Fruit fly (Drosophila melanogaster) whole organism, embryonic: ENCODE results near the gene LysB.

Experiments
- CG10543 ChIP-seq: fragments of 200-800 bp; sonication (Bioruptor generic); optimal IDR thresholded peaks from 3 replicates; lab custom pipeline; 2017; ENCODE audit warnings: missing biosample characterization, mild to moderate bottlenecking, missing genetic modification characterization, moderate library complexity
- CG12219 ChIP-seq: fragments of 200-800 bp; sonication (Bioruptor generic); optimal IDR thresholded peaks from 3 replicates; lab custom pipeline; 2018; ENCODE audit warnings: missing biosample characterization, mild to moderate bottlenecking, missing genetic modification characterization
- CG12942 ChIP-seq: fragments of 200-800 bp; sonication (Bioruptor generic); optimal IDR thresholded peaks from 3 replicates; lab custom pipeline; 2016; ENCODE audit warnings: missing biosample characterization, missing genetic modification characterization
- CG15514 ChIP-seq: fragments of 200-800 bp; sonication (Bioruptor generic); optimal IDR thresholded peaks from 3 replicates; lab custom pipeline; 2017; ENCODE audit warnings: missing biosample characterization, missing genetic modification characterization, mild to moderate bottlenecking, moderate library complexity, missing genetic modification reagents
- CG18599 ChIP-seq: fragments of 200-800 bp; sonication (Bioruptor generic); optimal IDR thresholded peaks from 3 replicates; lab custom pipeline; 2017; ENCODE audit warnings: missing biosample characterization, missing genetic modification characterization, mild to moderate bottlenecking, moderate library complexity, missing genetic modification reagents
- CG2116 ChIP-seq: fragments of 200-800 bp; sonication (Bioruptor generic); optimal IDR thresholded peaks from 3 replicates; lab custom pipeline; 2018; ENCODE audit warnings: missing biosample characterization, mild to moderate bottlenecking, missing genetic modification characterization
- CG2120 ChIP-seq: fragments of 200-800 bp; sonication (Bioruptor generic); optimal IDR thresholded peaks from 3 replicates; lab custom pipeline; 2016; ENCODE audit warnings: missing biosample characterization, missing genetic modification characterization
- CG2199 ChIP-seq: fragments of 200-800 bp; sonication (Bioruptor generic); IDR thresholded peaks from 3 replicates; pipeline ENCODE4 v1.3.6; 2022; ENCODE audit warnings: missing biosample characterization, missing genetic modification characterization
- CG3726 ChIP-seq: fragments of 200-800 bp; sonication (Bioruptor generic); IDR thresholded peaks from 3 replicates; pipeline ENCODE4, ENCODE4 v1.3.6; 2022; ENCODE audit warnings: missing biosample characterization, missing genetic modification characterization
- CG42726 ChIP-seq: fragments of 200-800 bp; sonication (Bioruptor generic); IDR thresholded peaks from 2 replicates; pipeline ENCODE4 v1.3.6; 2022; ENCODE audit warnings: missing biosample characterization, missing genetic modification characterization; ENCODE audit not compliant: partially characterized antibody
- CG4404 ChIP-seq: fragments of 200-800 bp; sonication (Bioruptor generic); IDR thresholded peaks from 2 replicates; pipeline ENCODE4 v1.3.6; 2022; ENCODE audit warnings: missing biosample characterization, missing genetic modification characterization
- CG6689 ChIP-seq: fragments of 200-800 bp; sonication (Bioruptor generic); IDR thresholded peaks from 2 replicates; pipeline ENCODE4 v1.3.6; 2022; ENCODE audit warnings: missing biosample characterization, missing genetic modification characterization
- CG8281 ChIP-seq: fragments of 200-800 bp; sonication (Bioruptor generic); optimal IDR thresholded peaks from 2 replicates; lab custom pipeline; 2018; ENCODE audit warnings: missing biosample characterization, mild to moderate bottlenecking, missing genetic modification characterization, moderate library complexity
- CG8290 ChIP-seq, 3 experiments: fragments of 200-800 bp; sonication (Bioruptor generic); optimal IDR thresholded peaks; 2 replicates each; lab custom pipeline; 2016 to 2019; ENCODE audit warnings: missing biosample characterization in 3 of 3, missing genetic modification characterization in 3 of 3, mild to moderate bottlenecking in 2 of 3, moderate library complexity in 1 of 3
- CG9609 ChIP-seq: fragments of 200-800 bp; sonication (Bioruptor generic); optimal IDR thresholded peaks from 3 replicates; lab custom pipeline; 2016; ENCODE audit warnings: missing biosample characterization, missing genetic modification characterization
- CG9797 ChIP-seq: fragments of 200-800 bp; sonication (Bioruptor generic); optimal IDR thresholded peaks from 3 replicates; lab custom pipeline; 2018; ENCODE audit warnings: missing biosample characterization, mild to moderate bottlenecking, missing genetic modification characterization
- D ChIP-seq, 2 experiments: fragments of 200-800 bp in 1 of 2; fragments of >200 bp in 1 of 2; sonication (Bioruptor generic) in 1 of 2; optimal IDR thresholded peaks; 2 replicates in 1 of 2; 3 replicates in 1 of 2; lab custom pipeline; 2017; ENCODE audit warnings: mild to moderate bottlenecking in 1 of 2, missing biosample characterization in 1 of 2, missing genetic modification characterization in 1 of 2, missing genetic modification reagents in 1 of 2
- Dek ChIP-seq: fragments of 200-800 bp; sonication (Bioruptor generic); optimal IDR thresholded peaks from 3 replicates; lab custom pipeline; 2019; ENCODE audit warnings: missing biosample characterization, mild to moderate bottlenecking, missing genetic modification characterization, moderate library complexity
- Dip3 ChIP-seq: fragments of 200-800 bp; sonication (Bioruptor generic); optimal IDR thresholded peaks from 3 replicates; lab custom pipeline; 2016; ENCODE audit warnings: missing biosample characterization, missing genetic modification characterization
- E2f1 ChIP-seq: fragments of 200-800 bp; sonication (Bioruptor generic); IDR thresholded peaks from 2 replicates; pipeline ENCODE4 v1.3.6; 2022; ENCODE audit warnings: missing biosample characterization, missing genetic modification characterization
- E2f2 ChIP-seq: fragments of 200-800 bp; sonication (Bioruptor generic); IDR thresholded peaks from 2 replicates; pipeline ENCODE4 v1.3.6; 2022; ENCODE audit warnings: missing biosample characterization, missing genetic modification characterization
- Hr3 ChIP-seq: fragments of 200-800 bp; sonication (Bioruptor generic); optimal IDR thresholded peaks from 3 replicates; lab custom pipeline; 2016; ENCODE audit warnings: missing biosample characterization, missing genetic modification characterization
- Hr39 ChIP-seq: fragments of >200 bp; optimal IDR thresholded peaks from 2 replicates; lab custom pipeline; 2017
- Kr ChIP-seq: fragments of 200-800 bp; sonication (Bioruptor generic); optimal IDR thresholded peaks from 2 replicates; lab custom pipeline; 2017; ENCODE audit warnings: missing biosample characterization, mild to moderate bottlenecking, missing genetic modification characterization
- Med ChIP-seq: fragments of 200-800 bp; sonication (Bioruptor generic); peaks from one replicate; lab custom pipeline; 2016; ENCODE audit warnings: missing biosample characterization, missing genetic modification characterization, mild to moderate bottlenecking, inconsistent platforms, moderate library complexity
- Mes4 ChIP-seq: fragments of 200-800 bp; sonication (Bioruptor generic); optimal IDR thresholded peaks from 2 replicates; lab custom pipeline; 2016; ENCODE audit warnings: missing biosample characterization, missing genetic modification characterization
- Mrtf ChIP-seq: fragments of 200-800 bp; sonication (Bioruptor generic); IDR thresholded peaks from 3 replicates; pipeline ENCODE4 v1.3.6; 2022; ENCODE audit warnings: missing biosample characterization, missing genetic modification characterization
- NK7.1 ChIP-seq: fragments of 200-800 bp; sonication (Bioruptor generic); optimal IDR thresholded peaks from 3 replicates; lab custom pipeline; 2016; ENCODE audit warnings: missing biosample characterization, missing genetic modification characterization
- Oaz ChIP-seq: fragments of 200-800 bp; sonication (Bioruptor generic); IDR thresholded peaks from 2 replicates; pipeline ENCODE4 v1.3.6; 2022; ENCODE audit warnings: missing biosample characterization, missing genetic modification characterization
- Ravus ChIP-seq: fragments of 200-800 bp; sonication (Bioruptor generic); IDR thresholded peaks from 2 replicates; pipeline ENCODE4 v1.3.6; 2022; ENCODE audit warnings: missing biosample characterization, missing genetic modification characterization
- ap ChIP-seq: fragments of 200-800 bp; sonication (Bioruptor generic); IDR thresholded peaks from 2 replicates; pipeline ENCODE4 v1.3.6; 2022; ENCODE audit warnings: missing biosample characterization, missing genetic modification characterization
- ash1 ChIP-seq: fragments of 200-800 bp; sonication (Bioruptor generic); optimal IDR thresholded peaks from 2 replicates; lab custom pipeline; 2018; ENCODE audit warnings: missing biosample characterization, mild to moderate bottlenecking, missing genetic modification characterization
- dysf ChIP-seq: fragments of 200-800 bp; sonication (Bioruptor generic); IDR thresholded peaks from 3 replicates; pipeline ENCODE4 v1.3.6; 2022; ENCODE audit warnings: missing biosample characterization, missing genetic modification characterization
- ftz-f1 ChIP-seq: fragments of 200-800 bp; sonication (Bioruptor generic); optimal IDR thresholded peaks from 2 replicates; lab custom pipeline; 2016; ENCODE audit warnings: missing biosample characterization, missing genetic modification characterization
- h ChIP-seq: fragments of >200 bp; optimal IDR thresholded peaks from 2 replicates; lab custom pipeline; 2017
- ind ChIP-seq: fragments of 200-800 bp; sonication (Bioruptor generic); optimal IDR thresholded peaks from 3 replicates; lab custom pipeline; 2016; ENCODE audit warnings: missing biosample characterization, missing genetic modification characterization
- knrl ChIP-seq: fragments of 200-800 bp; sonication (Bioruptor generic); IDR thresholded peaks from 3 replicates; pipeline ENCODE4 v1.3.6; 2022; ENCODE audit warnings: missing biosample characterization, missing genetic modification characterization; ENCODE audit not compliant: partially characterized antibody
- maf-S ChIP-seq: fragments of 200-800 bp; sonication (Bioruptor generic); optimal IDR thresholded peaks from 2 replicates; lab custom pipeline; 2016; ENCODE audit warnings: missing biosample characterization, missing genetic modification characterization
- mld ChIP-seq: fragments of 200-800 bp; sonication (Bioruptor generic); IDR thresholded peaks from 3 replicates; pipeline ENCODE4 v1.3.6; 2022; ENCODE audit warnings: missing biosample characterization, missing genetic modification characterization; ENCODE audit not compliant: partially characterized antibody
- odd ChIP-seq: fragments of 200-800 bp; sonication (Bioruptor generic); optimal IDR thresholded peaks from 2 replicates; lab custom pipeline; 2017; ENCODE audit warnings: missing biosample characterization, mild to moderate bottlenecking, missing genetic modification characterization
- pan ChIP-seq, 4 experiments: fragments of >200 bp in 3 of 4; fragments of 200-800 bp in 1 of 4; sonication (Bioruptor generic) in 1 of 4; optimal IDR thresholded peaks in 3 of 4; IDR thresholded peaks in 1 of 4; 2 replicates each; pipeline versions ENCODE4 v1.3.6 to Lab custom; 2017 to 2022; ENCODE audit warnings: missing biosample characterization in 2 of 4, missing genetic modification characterization in 2 of 4, mixed read lengths in 1 of 4
- ranshi ChIP-seq: fragments of 200-800 bp; sonication (Bioruptor generic); IDR thresholded peaks from 2 replicates; pipeline ENCODE4 v1.3.6; 2022; ENCODE audit warnings: missing biosample characterization, missing genetic modification characterization
- sd ChIP-seq: fragments of 200-800 bp; sonication (Bioruptor generic); optimal IDR thresholded peaks from 3 replicates; lab custom pipeline; 2018; ENCODE audit warnings: missing biosample characterization, mild to moderate bottlenecking, missing genetic modification characterization, moderate library complexity
- slou ChIP-seq: fragments of 200-800 bp; sonication (Bioruptor generic); optimal IDR thresholded peaks from 3 replicates; lab custom pipeline; 2016; ENCODE audit warnings: missing biosample characterization, missing genetic modification characterization
- sna ChIP-seq: fragments of 200-800 bp; sonication (Bioruptor generic); IDR thresholded peaks from 2 replicates; pipeline ENCODE4 v1.3.6; 2022; ENCODE audit warnings: missing biosample characterization, missing genetic modification characterization; ENCODE audit not compliant: partially characterized antibody
- sob ChIP-seq: fragments of 200-800 bp; sonication (Bioruptor generic); IDR thresholded peaks from 2 replicates; pipeline ENCODE4 v1.3.6; 2022; ENCODE audit warnings: missing biosample characterization, missing genetic modification characterization
- zen ChIP-seq: fragments of 200-800 bp; sonication (Bioruptor generic); optimal IDR thresholded peaks from 3 replicates; lab custom pipeline; 2018; ENCODE audit warnings: missing biosample characterization, mild to moderate bottlenecking, missing genetic modification characterization, moderate library complexity

Gene LysB

DNA sequence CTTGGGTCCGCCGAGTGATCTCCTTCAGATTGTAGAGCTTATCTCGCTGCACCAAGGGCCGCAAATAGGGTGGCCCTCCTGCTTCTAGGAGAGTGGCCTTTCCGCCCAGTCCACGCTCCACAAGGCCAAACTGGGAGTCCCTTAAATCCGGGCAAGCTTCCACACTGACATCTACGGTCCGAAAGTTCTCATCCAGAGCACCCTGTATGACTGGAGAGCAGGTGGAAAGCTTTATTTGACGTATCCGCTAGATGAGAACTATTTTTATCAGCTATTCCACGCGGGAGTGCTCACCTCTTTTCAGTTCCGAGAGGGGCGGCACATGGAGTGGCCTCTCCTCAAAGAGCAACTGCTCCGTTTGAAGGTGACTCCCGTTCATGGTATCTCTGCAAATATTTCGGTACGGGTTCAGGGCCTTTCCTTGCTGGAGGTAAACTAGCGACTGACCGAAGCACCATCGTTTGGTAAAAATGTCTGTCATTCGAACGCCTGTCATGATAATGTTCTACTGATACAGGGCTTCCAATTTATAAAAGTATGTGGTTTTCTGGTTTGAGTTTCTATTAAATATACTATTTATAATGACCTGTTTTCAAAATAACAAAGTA is 4.5 kb upstream of the LysB start, which contains the start of gene meep (continued):
- TF ChIP-seq sd (tag; lab: Kevin White, UChicago), result peak; percentile 63

DNA sequence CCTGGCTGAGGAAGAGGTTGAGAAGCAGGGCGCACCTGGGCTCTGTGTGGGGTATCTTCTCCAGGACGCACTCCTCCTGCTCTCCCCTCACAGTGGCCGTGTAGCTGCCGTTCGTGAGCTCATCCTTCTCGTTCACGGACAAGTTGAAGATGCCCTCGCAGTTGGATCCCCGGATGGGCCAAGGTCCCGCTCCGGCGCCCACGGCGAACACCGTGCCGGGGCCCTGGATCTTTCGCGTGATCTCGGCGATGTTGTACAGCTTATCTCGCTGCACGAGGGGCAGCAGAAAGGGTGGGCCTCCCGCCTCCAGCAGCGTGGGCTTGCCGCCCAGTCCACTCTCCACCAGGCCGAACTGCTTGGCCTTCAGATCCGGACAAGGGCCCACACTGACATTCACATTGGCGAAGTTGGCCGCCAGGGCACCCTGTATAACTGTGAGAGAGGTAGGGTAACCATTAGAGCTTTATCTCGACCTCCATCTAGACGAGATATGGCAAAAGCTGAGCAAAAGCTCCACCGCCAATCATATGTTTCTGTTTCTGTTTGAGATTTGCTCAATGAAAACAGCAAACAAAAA is 3.2 kb upstream of the LysB start:
- TF ChIP-seq CG3726 (GFP tag; lab: Robert Waterston, UW) (no peak), CG42726 (GFP tag; lab: Robert Waterston, UW) (no peak), E2f1 (GFP tag; lab: Robert Waterston, UW) (0 out of 2 replicates have a peak, but pooled peaks have one; percentile 9), CG8290 (GFP tag; optimal IDR thresholded peaks at IDR 0.05; lab: Kevin White, UChicago) (no peak), CG8290 (tag; optimal IDR thresholded peaks at IDR 0.05; lab: Kevin White, UChicago) (peak in 1 of 2 experiments; percentile 49), sob (GFP tag; lab: Robert Waterston, UW) (peak; percentile 33; the same call in 1 of the 2 replicates), ftz-f1 (no peak), CG4404 (GFP tag; lab: Robert Waterston, UW) (no peak), pan (optimal IDR thresholded peaks at IDR 0.05; lab: Kevin White, UChicago) (no peak), pan (GFP tag; optimal IDR thresholded peaks at IDR 0.05 in 1 of 2, IDR thresholded peaks at IDR 0.05 in 1 of 2) (peak in 1 of 2 experiments; percentile 8), Dip3 (no peak), Mes4 (GFP tag; lab: Kevin White, UChicago) (no peak), zen (tag; lab: Kevin White, UChicago) (no peak), Hr3 (GFP tag; lab: Kevin White, UChicago) (no peak), odd (GFP tag; lab: Kevin White, UChicago) (no peak), D (optimal IDR thresholded peaks at IDR 0.05; lab: Kevin White, UChicago) (no peak), D (GFP tag; optimal IDR thresholded peaks at IDR 0.05; lab: Kevin White, UChicago) (no peak), CG2116 (GFP tag; lab: Kevin White, UChicago) (no peak), dysf (peak; percentile 37; the same call in 1 of the 3 replicates), sna (GFP tag; lab: Robert Waterston, UW) (no peak), E2f2 (peak; percentile 16; the same call in 1 of the 2 replicates), CG9797 (GFP tag; lab: Kevin White, UChicago) (no peak), maf-S (no peak), Oaz (GFP tag; lab: Robert Waterston, UW) (no peak), ap (GFP tag; lab: Robert Waterston, UW) (no peak), CG10543 (GFP tag; lab: Kevin White, UChicago) (no peak), Ravus (GFP tag; lab: Robert Waterston, UW) (no peak), CG2120 (GFP tag; lab: Kevin White, UChicago) (peak; percentile 29), Dek (tag; lab: Kevin White, UChicago) (no peak), knrl (GFP tag; lab: Robert Waterston, UW) (no peak), ind (no peak), NK7.1 (GFP tag; lab: Kevin White, UChicago) (no peak), slou (GFP tag; lab: Kevin White, UChicago) (no peak), h (lab: Kevin White, UChicago) (no peak), Kr (GFP tag; lab: Kevin White, UChicago) (no peak), Hr39 (lab: Kevin White, UChicago) (peak; percentile 36), CG2199 (GFP tag; lab: Robert Waterston, UW) (no peak), CG18599 (GFP tag; lab: Kevin White, UChicago) (no peak), Mrtf (GFP tag; lab: Robert Waterston, UW) (no peak), Med (GFP tag; lab: Kevin White, UChicago) (peak; percentile 59), CG8281 (tag; lab: Kevin White, UChicago) (no peak), ash1 (GFP tag; lab: Kevin White, UChicago) (no peak), CG9609 (no peak), CG12219 (GFP tag; lab: Kevin White, UChicago) (no peak), CG6689 (GFP tag; lab: Robert Waterston, UW) (0 out of 2 replicates have a peak, but pooled peaks have one; percentile 11), ranshi (GFP tag; lab: Robert Waterston, UW) (no peak), CG15514 (GFP tag; lab: Kevin White, UChicago) (no peak), mld (GFP tag; lab: Robert Waterston, UW) (no peak), CG12942 (GFP tag; lab: Kevin White, UChicago) (no peak)
